Fruit fly (Drosophila melanogaster) whole organism, embryonic: ENCODE data around the gene Nf-YC.

Source experiments
- Adf1 ChIP-seq: fragments of 200-800 bp; sonication (Bioruptor generic); IDR thresholded peaks from 2 replicates; pipeline ENCODE4 v1.3.6; 2022; ENCODE audit warnings: missing biosample characterization, missing genetic modification characterization
- Bteb2 ChIP-seq: fragments of 200-800 bp; sonication (Bioruptor generic); optimal IDR thresholded peaks from 2 replicates; lab custom pipeline; 2016; ENCODE audit warnings: missing biosample characterization, missing genetic modification characterization
- CG10274 ChIP-seq: fragments of 200-800 bp; sonication (Bioruptor generic); optimal IDR thresholded peaks from 3 replicates; lab custom pipeline; 2017; ENCODE audit warnings: missing biosample characterization, mild to moderate bottlenecking, missing genetic modification characterization
- CG10462 ChIP-seq: fragments of 200-800 bp; sonication (Bioruptor generic); optimal IDR thresholded peaks from 2 replicates; lab custom pipeline; 2016; ENCODE audit warnings: missing biosample characterization, missing genetic modification characterization
- CG10654 ChIP-seq: fragments of 200-800 bp; sonication (Bioruptor generic); optimal IDR thresholded peaks from 2 replicates; lab custom pipeline; 2016; ENCODE audit warnings: missing biosample characterization, missing genetic modification characterization
- CG12104 ChIP-seq: fragments of 200-800 bp; sonication (Bioruptor generic); optimal IDR thresholded peaks from 3 replicates; lab custom pipeline; 2016; ENCODE audit warnings: missing biosample characterization, missing genetic modification characterization
- CG13296 ChIP-seq: fragments of 200-800 bp; sonication (Bioruptor generic); optimal IDR thresholded peaks from 3 replicates; lab custom pipeline; 2018; ENCODE audit warnings: missing biosample characterization, mild to moderate bottlenecking, missing genetic modification characterization
- CG14965 ChIP-seq: fragments of 200-800 bp; sonication (Bioruptor generic); optimal IDR thresholded peaks from 2 replicates; lab custom pipeline; 2016; ENCODE audit warnings: missing biosample characterization, missing genetic modification characterization, borderline replicate concordance
- CG15479 ChIP-seq: fragments of 200-800 bp; sonication (Bioruptor generic); optimal IDR thresholded peaks from 3 replicates; lab custom pipeline; 2019; ENCODE audit warnings: missing biosample characterization, mild to moderate bottlenecking, missing genetic modification characterization, moderate library complexity
- CG1647 ChIP-seq: fragments of 200-800 bp; sonication (Bioruptor generic); optimal IDR thresholded peaks from 3 replicates; lab custom pipeline; 2016; ENCODE audit warnings: missing biosample characterization, missing genetic modification characterization
- CG18262 ChIP-seq: fragments of 200-800 bp; optimal IDR thresholded peaks from 3 replicates; lab custom pipeline; 2019; ENCODE audit warnings: missing biosample characterization, mild to moderate bottlenecking, missing genetic modification characterization, moderate library complexity
- CG2129 ChIP-seq: fragments of 200-800 bp; sonication (Bioruptor generic); IDR thresholded peaks from 2 replicates; pipeline ENCODE4 v1.3.6; 2022; ENCODE audit warnings: missing biosample characterization, missing genetic modification characterization; ENCODE audit not compliant: partially characterized antibody
- CG2678 ChIP-seq: fragments of 200-800 bp; sonication (Bioruptor generic); optimal IDR thresholded peaks from 3 replicates; lab custom pipeline; 2019; ENCODE audit warnings: missing biosample characterization, mild to moderate bottlenecking, missing genetic modification characterization, moderate library complexity
- CG3281 ChIP-seq: fragments of 200-800 bp; sonication (Bioruptor generic); optimal IDR thresholded peaks from 3 replicates; lab custom pipeline; 2017; ENCODE audit warnings: missing biosample characterization, mild to moderate bottlenecking, missing genetic modification characterization
- CG33213 ChIP-seq: fragments of 200-800 bp; sonication (Bioruptor generic); optimal IDR thresholded peaks from 3 replicates; lab custom pipeline; 2016; ENCODE audit warnings: missing biosample characterization, missing genetic modification characterization
- CG4424 ChIP-seq: fragments of 200-800 bp; sonication (Bioruptor generic); optimal IDR thresholded peaks from 3 replicates; lab custom pipeline; 2016; ENCODE audit warnings: missing biosample characterization, missing genetic modification characterization
- CG6254 ChIP-seq: fragments of 200-800 bp; sonication (Bioruptor generic); optimal IDR thresholded peaks from 3 replicates; lab custom pipeline; 2017; ENCODE audit warnings: mild to moderate bottlenecking, missing biosample characterization, missing genetic modification reagents, missing genetic modification characterization
- CG8281 ChIP-seq: fragments of 200-800 bp; sonication (Bioruptor generic); optimal IDR thresholded peaks from 2 replicates; lab custom pipeline; 2018; ENCODE audit warnings: missing biosample characterization, mild to moderate bottlenecking, missing genetic modification characterization, moderate library complexity
- CG9215 ChIP-seq: fragments of 200-800 bp; sonication (Bioruptor generic); IDR thresholded peaks from 2 replicates; pipeline ENCODE4 v1.3.6; 2022; ENCODE audit warnings: missing biosample characterization, missing genetic modification characterization
- CG9797 ChIP-seq: fragments of 200-800 bp; sonication (Bioruptor generic); optimal IDR thresholded peaks from 3 replicates; lab custom pipeline; 2018; ENCODE audit warnings: missing biosample characterization, mild to moderate bottlenecking, missing genetic modification characterization
- CG9932 ChIP-seq: fragments of 200-800 bp; sonication (Bioruptor generic); IDR thresholded peaks from 2 replicates; pipeline ENCODE4 v1.3.6; 2022; ENCODE audit warnings: missing biosample characterization, missing genetic modification characterization
- Dll ChIP-seq: fragments of 200-800 bp; sonication (Bioruptor generic); IDR thresholded peaks from 4 replicates; pipeline ENCODE4 v1.3.6; 2022; ENCODE audit warnings: missing biosample characterization, missing genetic modification characterization; ENCODE audit not compliant: partially characterized antibody
- Lhr ChIP-seq: fragments of 200-800 bp; sonication (Bioruptor generic); optimal IDR thresholded peaks from 3 replicates; lab custom pipeline; 2017; ENCODE audit warnings: mild to moderate bottlenecking, missing biosample characterization, missing genetic modification reagents, missing genetic modification characterization
- Lim3 ChIP-seq: fragments of 200-800 bp; sonication (Bioruptor generic); IDR thresholded peaks from 2 replicates; pipeline ENCODE4 v1.3.6; 2022; ENCODE audit warnings: missing biosample characterization, missing genetic modification characterization
- MBD-R2 ChIP-seq: fragments of 200-800 bp; sonication (Bioruptor generic); IDR thresholded peaks from 2 replicates; pipeline ENCODE4 v1.3.6; 2022; ENCODE audit warnings: missing biosample characterization, missing genetic modification characterization
- NK7.1 ChIP-seq: fragments of 200-800 bp; sonication (Bioruptor generic); optimal IDR thresholded peaks from 3 replicates; lab custom pipeline; 2016; ENCODE audit warnings: missing biosample characterization, missing genetic modification characterization
- Nf-YA ChIP-seq: fragments of 200-800 bp; sonication (Bioruptor generic); IDR thresholded peaks from 2 replicates; pipeline ENCODE4 v1.3.6; 2022; ENCODE audit warnings: missing biosample characterization, missing genetic modification characterization
- Oaz ChIP-seq: fragments of 200-800 bp; sonication (Bioruptor generic); IDR thresholded peaks from 2 replicates; pipeline ENCODE4 v1.3.6; 2022; ENCODE audit warnings: missing biosample characterization, missing genetic modification characterization
- Oli ChIP-seq: fragments of 200-800 bp; sonication (Bioruptor generic); optimal IDR thresholded peaks from 2 replicates; lab custom pipeline; 2018; ENCODE audit warnings: missing biosample characterization, mild to moderate bottlenecking, missing genetic modification characterization, moderate library complexity
- Ssrp ChIP-seq: fragments of 200-800 bp; sonication (Bioruptor generic); optimal IDR thresholded peaks from 2 replicates; lab custom pipeline; 2018; ENCODE audit warnings: missing biosample characterization, mild to moderate bottlenecking, missing genetic modification characterization, moderate library complexity
- Vsx1 ChIP-seq: fragments of 200-800 bp; sonication (Bioruptor generic); optimal IDR thresholded peaks from 2 replicates; lab custom pipeline; 2017; ENCODE audit warnings: missing biosample characterization, mild to moderate bottlenecking, missing genetic modification characterization, missing genetic modification reagents
- cato ChIP-seq: fragments of 200-800 bp; sonication (Bioruptor generic); optimal IDR thresholded peaks from 2 replicates; lab custom pipeline; 2016; ENCODE audit warnings: missing biosample characterization, missing genetic modification characterization, borderline replicate concordance
- cg ChIP-seq: fragments of 200-800 bp; sonication (Bioruptor generic); optimal IDR thresholded peaks from 3 replicates; lab custom pipeline; 2019; ENCODE audit warnings: missing biosample characterization, mild to moderate bottlenecking, missing genetic modification characterization, moderate library complexity
- cwo ChIP-seq: fragments of 200-800 bp; sonication (Bioruptor generic); optimal IDR thresholded peaks from 3 replicates; lab custom pipeline; 2017; ENCODE audit warnings: missing biosample characterization, missing genetic modification characterization, mild to moderate bottlenecking, moderate library complexity, missing genetic modification reagents
- en ChIP-seq: fragments of 200-800 bp; sonication (Bioruptor generic); optimal IDR thresholded peaks from 2 replicates; lab custom pipeline; 2016; ENCODE audit warnings: missing biosample characterization, missing genetic modification characterization
- exex ChIP-seq: fragments of 200-800 bp; sonication (Bioruptor generic); optimal IDR thresholded peaks from 4 replicates; lab custom pipeline; 2018; ENCODE audit warnings: missing biosample characterization, mild to moderate bottlenecking, missing genetic modification characterization, moderate library complexity
- fu2 ChIP-seq: fragments of 200-800 bp; sonication (Bioruptor generic); optimal IDR thresholded peaks from 2 replicates; lab custom pipeline; 2016; ENCODE audit warnings: missing biosample characterization, missing genetic modification characterization
- gce ChIP-seq: fragments of 200-800 bp; sonication (Bioruptor generic); IDR thresholded peaks from 3 replicates; pipeline ENCODE4 v1.3.6; 2022; ENCODE audit warnings: missing biosample characterization, missing genetic modification characterization
- gcm2 ChIP-seq: fragments of 200-800 bp; sonication (Bioruptor generic); optimal IDR thresholded peaks from 2 replicates; lab custom pipeline; 2016; ENCODE audit warnings: missing biosample characterization, missing genetic modification characterization
- gem ChIP-seq: fragments of 200-800 bp; sonication (Bioruptor generic); optimal IDR thresholded peaks from 2 replicates; lab custom pipeline; 2019; ENCODE audit warnings: missing biosample characterization, mild to moderate bottlenecking, missing genetic modification characterization, moderate library complexity
- ind ChIP-seq: fragments of 200-800 bp; sonication (Bioruptor generic); optimal IDR thresholded peaks from 3 replicates; lab custom pipeline; 2016; ENCODE audit warnings: missing biosample characterization, missing genetic modification characterization
- lmd ChIP-seq: fragments of 200-800 bp; sonication (Bioruptor generic); IDR thresholded peaks from 2 replicates; pipeline ENCODE4 v1.3.6; 2022; ENCODE audit warnings: missing biosample characterization, missing genetic modification characterization
- pros ChIP-seq: fragments of 200-800 bp; sonication (Bioruptor generic); optimal IDR thresholded peaks from 3 replicates; lab custom pipeline; 2019; ENCODE audit warnings: missing biosample characterization, mild to moderate bottlenecking, missing genetic modification characterization, moderate library complexity
- psq ChIP-seq: fragments of 200-800 bp; sonication (Bioruptor generic); optimal IDR thresholded peaks from 2 replicates; lab custom pipeline; 2017; ENCODE audit warnings: missing biosample characterization, missing genetic modification characterization
- stwl ChIP-seq: fragments of 200-800 bp; sonication (Bioruptor generic); optimal IDR thresholded peaks from 3 replicates; lab custom pipeline; 2018; ENCODE audit warnings: missing biosample characterization, mild to moderate bottlenecking, missing genetic modification characterization, moderate library complexity
- tgo ChIP-seq: fragments of 200-800 bp; sonication (Bioruptor generic); IDR thresholded peaks from 3 replicates; pipeline ENCODE4 v1.3.6; 2022; ENCODE audit warnings: missing biosample characterization, missing genetic modification characterization
- tx ChIP-seq: fragments of 200-800 bp; sonication (Bioruptor generic); optimal IDR thresholded peaks from 2 replicates; lab custom pipeline; 2016; ENCODE audit warnings: missing biosample characterization, missing genetic modification characterization
- wdn ChIP-seq: fragments of 200-800 bp; sonication (Bioruptor generic); IDR thresholded peaks from 2 replicates; pipeline ENCODE4 v1.3.6; 2022; ENCODE audit warnings: missing biosample characterization, missing genetic modification characterization
- yki ChIP-seq: fragments of >200 bp; optimal IDR thresholded peaks from 3 replicates; lab custom pipeline; 2018

Gene Nf-YC

DNA sequence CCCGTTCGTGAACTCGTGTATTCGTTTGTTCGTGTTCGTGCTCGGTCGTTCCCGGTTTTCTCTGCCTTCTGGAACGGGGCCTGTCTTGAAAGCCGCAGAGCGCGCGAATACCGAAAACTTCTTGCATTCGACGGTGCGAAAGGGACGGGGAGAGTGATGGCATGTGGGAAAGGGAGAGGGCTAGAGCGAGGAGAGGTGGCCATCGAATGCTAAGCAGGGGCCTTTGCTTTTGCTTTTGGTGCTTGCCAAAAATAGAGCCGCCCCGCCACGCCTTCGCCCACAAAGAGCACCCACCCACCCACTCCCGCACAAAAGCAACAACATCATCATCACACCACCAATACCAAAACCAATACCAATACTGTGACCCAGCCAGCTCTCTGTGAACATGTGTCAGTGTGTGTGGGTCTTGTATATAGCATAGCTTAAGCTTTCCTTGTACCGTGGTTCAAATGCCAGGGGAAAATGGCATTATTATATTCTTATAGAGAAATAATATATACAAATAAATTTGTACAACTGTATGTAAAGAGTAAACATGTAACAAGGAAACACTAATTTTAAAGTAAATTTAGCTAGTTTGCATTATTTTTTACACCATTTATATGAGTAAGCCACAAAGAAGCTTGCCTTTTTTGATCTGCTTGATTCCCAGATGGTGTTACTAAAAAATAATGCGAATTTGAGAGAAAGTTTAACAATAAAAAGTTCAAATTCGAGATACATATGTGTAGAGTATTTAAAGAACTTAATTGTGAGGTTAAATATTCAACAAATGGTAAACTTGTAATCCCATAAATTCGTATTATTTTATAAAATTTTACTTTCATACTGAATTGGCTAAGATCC, 46.7 kb upstream of the Nf-YC start, which contains the start of gene CG14434 (continued):
- TF ChIP-seq Nf-YA (GFP tag; lab: Robert Waterston, UW) = 0 out of 2 replicates have a peak, but pooled peaks have one; percentile 24
- peak; percentile 56 for TF ChIP-seq CG9215
- TF ChIP-seq CG10462 (GFP tag; lab: Kevin White, UChicago) = peak; percentile 70
- TF ChIP-seq CG12104 (GFP tag; lab: Kevin White, UChicago) = peak; percentile 86
- TF ChIP-seq Lhr (GFP tag; lab: Kevin White, UChicago) = peak; percentile 39
- TF ChIP-seq MBD-R2 (GFP tag; lab: Robert Waterston, UW) = no peak
- TF ChIP-seq lmd = peak; percentile 60
- TF ChIP-seq pros (GFP tag; lab: Kevin White, UChicago) = no peak
- TF ChIP-seq exex (tag; lab: Kevin White, UChicago) = peak; percentile 28
- TF ChIP-seq gem (tag; lab: Kevin White, UChicago) = peak; percentile 90
- no peak for TF ChIP-seq Oaz
- TF ChIP-seq CG10654 (GFP tag; lab: Kevin White, UChicago) = peak; percentile 55
- TF ChIP-seq Bteb2 = peak; percentile 45
- peak; percentile 66 for TF ChIP-seq CG10274 (GFP tag; lab: Kevin White, UChicago)
- no peak for TF ChIP-seq yki (lab: Kevin White, UChicago)
- TF ChIP-seq Oli = peak; percentile 91
- TF ChIP-seq fu2 (GFP tag; lab: Kevin White, UChicago) = peak; percentile 12
- no peak for TF ChIP-seq CG14965
- TF ChIP-seq cwo (GFP tag; lab: Kevin White, UChicago) = peak; percentile 55
- peak; percentile 55 for TF ChIP-seq CG6254 (GFP tag; lab: Kevin White, UChicago)
- TF ChIP-seq Lim3 (GFP tag; lab: Robert Waterston, UW) = no peak
- 0 out of 3 replicates have a peak, but pooled peaks have one; percentile 14 for TF ChIP-seq gce (GFP tag; lab: Robert Waterston, UW)
- no peak for TF ChIP-seq psq (GFP tag; lab: Kevin White, UChicago)
- no peak for TF ChIP-seq en (GFP tag; lab: Kevin White, UChicago)
- TF ChIP-seq wdn (GFP tag; lab: Robert Waterston, UW) = no peak
- no peak for TF ChIP-seq CG15479 (GFP tag; lab: Kevin White, UChicago)
- TF ChIP-seq CG4424 (GFP tag; lab: Kevin White, UChicago) = peak; percentile 88
- TF ChIP-seq CG9797 (GFP tag; lab: Kevin White, UChicago) = no peak
- peak; percentile 64 for TF ChIP-seq CG13296 (GFP tag; lab: Kevin White, UChicago)
- TF ChIP-seq CG9932 = peak; percentile 47
- TF ChIP-seq CG1647 (GFP tag; lab: Kevin White, UChicago) = no peak
- TF ChIP-seq cg (GFP tag; lab: Kevin White, UChicago) = peak; percentile 75
- peak; percentile 65 for TF ChIP-seq Vsx1 (GFP tag; lab: Kevin White, UChicago)
- peak; percentile 58 for TF ChIP-seq NK7.1 (GFP tag; lab: Kevin White, UChicago)
- TF ChIP-seq CG2678 (tag; lab: Kevin White, UChicago) = peak; percentile 92
- peak; percentile 26; the same call in 1 of the 3 replicates for TF ChIP-seq tgo (GFP tag; lab: Robert Waterston, UW)
- peak; percentile 81 for TF ChIP-seq Adf1 (GFP tag; lab: Robert Waterston, UW)
- peak; percentile 28 for TF ChIP-seq CG33213 (GFP tag; lab: Kevin White, UChicago)
- TF ChIP-seq CG2129 (GFP tag; lab: Robert Waterston, UW) = no peak
- TF ChIP-seq cato (GFP tag; lab: Kevin White, UChicago) = peak; percentile 71
- peak; percentile 82 for TF ChIP-seq CG3281 (GFP tag; lab: Kevin White, UChicago)
- TF ChIP-seq Ssrp = peak; percentile 88
- peak; percentile 49 for TF ChIP-seq CG8281
- TF ChIP-seq ind (GFP tag; lab: Kevin White, UChicago) = peak; percentile 73
- no peak for TF ChIP-seq gcm2 (GFP tag; lab: Kevin White, UChicago)
- peak; percentile 96 for TF ChIP-seq CG18262
- peak; percentile 44 for TF ChIP-seq tx (GFP tag; lab: Kevin White, UChicago)
- TF ChIP-seq stwl (tag; lab: Kevin White, UChicago) = no peak
- TF ChIP-seq Dll = no peak
